Worm (Caenorhabditis elegans) whole organism, L1 larva: ENCODE results near the gene M04B2.7.

Source experiments
- C16A3.4 ChIP-seq: fragments of 150-350 bp; optimal IDR thresholded peaks from 2 replicates; lab custom pipeline; 2014; ENCODE audit warnings: missing biosample characterization, missing genetic modification characterization
- alr-1 ChIP-seq: fragments of 200-800 bp; sonication (Bioruptor generic); optimal IDR thresholded peaks from 2 replicates; lab custom pipeline; 2018; ENCODE audit warnings: borderline replicate concordance, mild to moderate bottlenecking, missing genetic modification characterization, missing compliant biosample characterization
- aly-2 ChIP-seq: fragments of 150-350 bp; optimal IDR thresholded peaks from 2 replicates; lab custom pipeline; 2014; ENCODE audit warnings: missing biosample characterization, missing genetic modification characterization
- blmp-1 ChIP-seq: fragments of 150-350 bp; optimal IDR thresholded peaks from 2 replicates; lab custom pipeline; 2014; ENCODE audit warnings: missing biosample characterization, missing genetic modification characterization
- ceh-63 ChIP-seq: fragments of 200-800 bp; sonication (Bioruptor generic); optimal IDR thresholded peaks from 2 replicates; lab custom pipeline; 2018; ENCODE audit warnings: mild to moderate bottlenecking, missing genetic modification characterization, missing compliant biosample characterization
- ceh-8 ChIP-seq: fragments of 200-800 bp; sonication (Bioruptor generic); optimal IDR thresholded peaks from 2 replicates; lab custom pipeline; 2018; ENCODE audit warnings: mild to moderate bottlenecking, missing genetic modification characterization, moderate library complexity, missing compliant biosample characterization
- ceh-82 ChIP-seq, 3 experiments: fragments of 150-350 bp in 1 of 3; sonication (generic microtip) in 2 of 3; optimal IDR thresholded peaks; 2 replicates each; lab custom pipeline; 2014 to 2017; ENCODE audit warnings: missing biosample characterization in 3 of 3, missing genetic modification characterization in 3 of 3
- ceh-90 ChIP-seq: sonication (generic microtip); optimal IDR thresholded peaks from 2 replicates; lab custom pipeline; 2016; ENCODE audit warnings: missing genetic modification characterization, missing compliant biosample characterization
- dpl-1 ChIP-seq, 3 experiments: fragments of 150-350 bp in 2 of 3; sonication (generic microtip) in 1 of 3; optimal IDR thresholded peaks; 2 replicates each; lab custom pipeline; 2014 to 2017; ENCODE audit warnings: missing biosample characterization in 3 of 3, missing genetic modification characterization in 3 of 3, missing genetic modification reagents in 3 of 3
- dsc-1 ChIP-seq: sonication (generic microtip); optimal IDR thresholded peaks from 2 replicates; lab custom pipeline; 2016; ENCODE audit warnings: mild to moderate bottlenecking, missing genetic modification characterization, missing compliant biosample characterization
- efl-1 ChIP-seq, 4 experiments: fragments of 150-350 bp; optimal IDR thresholded peaks in 3 of 4; peaks in 1 of 4; 1 replicate in 1 of 4; 2 replicates in 3 of 4; lab custom pipeline; 2014; ENCODE audit warnings: missing biosample characterization in 2 of 4, missing genetic modification characterization in 2 of 4, missing genetic modification reagents in 2 of 4
- egl-27 ChIP-seq, 2 experiments: fragments of 150-350 bp in 1 of 2; sonication (generic microtip); optimal IDR thresholded peaks; 3 replicates each; lab custom pipeline; 2017 to 2018; ENCODE audit warnings: missing biosample characterization in 2 of 2, missing genetic modification characterization in 2 of 2, missing genetic modification reagents in 2 of 2
- elt-3 ChIP-seq, 6 experiments: fragments of 150-350 bp in 1 of 6; sonication (generic microtip); optimal IDR thresholded peaks; 2 replicates each; lab custom pipeline; 2017 to 2018; ENCODE audit warnings: missing biosample characterization in 6 of 6, missing genetic modification characterization in 6 of 6, inconsistent platforms in 1 of 6
- fkh-10 ChIP-seq: sonication (generic microtip); optimal IDR thresholded peaks from 2 replicates; lab custom pipeline; 2017; ENCODE audit warnings: missing biosample characterization, missing genetic modification reagents, missing genetic modification characterization
- fkh-8 ChIP-seq: sonication (generic microtip); optimal IDR thresholded peaks from 2 replicates; lab custom pipeline; 2016; ENCODE audit warnings: mild to moderate bottlenecking, missing genetic modification characterization, missing compliant biosample characterization
- hlh-4 ChIP-seq: sonication (generic microtip); optimal IDR thresholded peaks from 2 replicates; lab custom pipeline; 2016; ENCODE audit warnings: mild to moderate bottlenecking, missing genetic modification characterization, missing compliant biosample characterization
- jun-1 ChIP-seq: fragments of 150-350 bp; optimal IDR thresholded peaks from 2 replicates; lab custom pipeline; 2014; ENCODE audit warnings: missing biosample characterization, missing genetic modification reagents, missing genetic modification characterization
- lin-13 ChIP-seq: fragments of 150-350 bp; optimal IDR thresholded peaks from 2 replicates; lab custom pipeline; 2014; ENCODE audit warnings: missing biosample characterization, missing genetic modification reagents, missing genetic modification characterization
- lin-14 ChIP-seq: fragments of 200-800 bp; sonication (Bioruptor generic); optimal IDR thresholded peaks from 2 replicates; lab custom pipeline; 2018; ENCODE audit warnings: mild to moderate bottlenecking, missing genetic modification characterization, moderate library complexity, missing compliant biosample characterization
- lin-15B ChIP-seq: fragments of 150-350 bp; sonication (generic microtip); optimal IDR thresholded peaks from 3 replicates; lab custom pipeline; 2014; ENCODE audit warnings: missing biosample characterization, missing genetic modification characterization
- lin-35 ChIP-seq, 2 experiments: fragments of 150-350 bp; optimal IDR thresholded peaks; 2 replicates each; lab custom pipeline; 2014; ENCODE audit warnings: missing biosample characterization in 2 of 2, missing genetic modification characterization in 2 of 2, missing genetic modification reagents in 2 of 2
- lin-39 ChIP-seq: fragments of 150-350 bp; optimal IDR thresholded peaks from 2 replicates; lab custom pipeline; 2014; ENCODE audit warnings: missing biosample characterization, missing genetic modification reagents, missing genetic modification characterization
- lir-3 ChIP-seq: sonication (generic microtip); optimal IDR thresholded peaks from 2 replicates; lab custom pipeline; 2016; ENCODE audit warnings: mild to moderate bottlenecking, missing genetic modification characterization, moderate library complexity, missing compliant biosample characterization; ENCODE audit not compliant: poor library complexity
- lsy-2 ChIP-seq, 2 experiments: fragments of 150-350 bp; optimal IDR thresholded peaks; 2 replicates each; lab custom pipeline; 2014; ENCODE audit warnings: missing biosample characterization in 2 of 2, missing genetic modification characterization in 2 of 2
- mef-2 ChIP-seq: fragments of 150-350 bp; optimal IDR thresholded peaks from 2 replicates; lab custom pipeline; 2014; ENCODE audit warnings: missing biosample characterization, missing genetic modification characterization
- nhr-19 ChIP-seq: fragments of 200-800 bp; sonication (Bioruptor generic); conservative IDR thresholded peaks from 2 replicates; pipeline ENCODE4 v1.3.6; 2022; ENCODE audit warnings: missing genetic modification characterization, missing compliant biosample characterization
- nhr-20 ChIP-seq: sonication (generic microtip); optimal IDR thresholded peaks from 2 replicates; lab custom pipeline; 2016; ENCODE audit warnings: mild to moderate bottlenecking, missing genetic modification characterization, missing compliant biosample characterization
- nhr-28 ChIP-seq: fragments of 150-350 bp; optimal IDR thresholded peaks from 2 replicates; lab custom pipeline; 2014; ENCODE audit warnings: missing biosample characterization, missing genetic modification characterization
- nhr-47 ChIP-seq: sonication (generic microtip); optimal IDR thresholded peaks from 2 replicates; lab custom pipeline; 2016; ENCODE audit warnings: mild to moderate bottlenecking, missing genetic modification characterization, moderate library complexity, missing compliant biosample characterization
- nhr-71 ChIP-seq: sonication (generic microtip); optimal IDR thresholded peaks from 2 replicates; lab custom pipeline; 2016; ENCODE audit warnings: mild to moderate bottlenecking, missing genetic modification characterization, moderate library complexity, missing compliant biosample characterization
- nhr-85 ChIP-seq: sonication (generic microtip); peaks from one replicate; lab custom pipeline; 2016; ENCODE audit warnings: missing genetic modification characterization, inconsistent platforms, missing compliant biosample characterization
- skn-1 ChIP-seq: fragments of 150-350 bp; optimal IDR thresholded peaks from 2 replicates; lab custom pipeline; 2014; ENCODE audit warnings: missing biosample characterization, missing genetic modification characterization
- snu-23 ChIP-seq: sonication (generic microtip); optimal IDR thresholded peaks from 2 replicates; lab custom pipeline; 2016; ENCODE audit warnings: missing genetic modification characterization, missing compliant biosample characterization
- swsn-7 ChIP-seq: sonication (generic microtip); optimal IDR thresholded peaks from 2 replicates; lab custom pipeline; 2016; ENCODE audit warnings: missing genetic modification characterization, missing compliant biosample characterization
- tbx-2 ChIP-seq: sonication (generic microtip); optimal IDR thresholded peaks from 2 replicates; lab custom pipeline; 2016; ENCODE audit warnings: missing genetic modification characterization, missing compliant biosample characterization
- unc-86 ChIP-seq: sonication (generic microtip); optimal IDR thresholded peaks from 2 replicates; lab custom pipeline; 2016; ENCODE audit warnings: missing genetic modification characterization, missing compliant biosample characterization
- vab-15 ChIP-seq: sonication (generic microtip); optimal IDR thresholded peaks from 2 replicates; lab custom pipeline; 2017; ENCODE audit warnings: missing genotype, mild to moderate bottlenecking, missing genetic modification characterization, missing compliant biosample characterization
- xbp-1 ChIP-seq: sonication (generic microtip); optimal IDR thresholded peaks from 2 replicates; lab custom pipeline; 2016; ENCODE audit warnings: missing genetic modification characterization, missing compliant biosample characterization
- zip-4 ChIP-seq: fragments of 200-800 bp; sonication (Bioruptor generic); optimal IDR thresholded peaks from 2 replicates; lab custom pipeline; 2018; ENCODE audit warnings: mild to moderate bottlenecking, missing genetic modification characterization, moderate library complexity, missing compliant biosample characterization

Gene M04B2.7

DNA sequence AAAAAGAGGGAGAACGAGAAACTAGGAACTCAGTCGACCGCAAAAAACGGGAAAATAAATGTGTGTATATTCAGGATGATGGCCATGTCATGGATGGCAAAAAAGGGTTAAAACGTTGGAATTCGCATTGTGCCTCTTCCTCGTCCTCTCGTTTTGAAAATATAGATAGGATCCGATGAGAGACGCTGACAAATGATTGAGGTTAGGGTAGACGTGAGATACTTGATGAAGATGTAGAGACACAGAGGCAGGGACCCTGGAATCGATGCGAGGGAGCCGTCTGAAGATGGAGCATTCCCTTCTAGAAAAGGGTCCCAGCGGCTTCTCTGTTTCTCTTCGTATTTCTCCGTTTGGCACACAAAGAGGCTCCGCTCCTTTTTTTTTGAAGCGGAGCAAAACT is 53.6 kb downstream of the M04B2.7 start:
- TF ChIP-seq mef-2 (tag; lab: Kevin White, UChicago) (no peak), aly-2 (tag; lab: Kevin White, UChicago) (no peak), ceh-8 (GFP tag; lab: Kevin White, UChicago) (no peak), nhr-19 (GFP tag; lab: Robert Waterston, UW) (no peak), lin-15B (no peak), unc-86 (tag; lab: Kevin White, UChicago) (peak; percentile 54), ceh-90 (no peak), efl-1 (optimal IDR thresholded peaks at IDR 0.05; lab: Kevin White, UChicago) (peak; percentile 1 to 23), efl-1 (GFP tag; optimal IDR thresholded peaks at IDR 0.05 in 1 of 2; lab: Kevin White, UChicago) (peak in 1 of 2 experiments; percentile 83), hlh-4 (tag; lab: Kevin White, UChicago) (no peak), nhr-20 (tag; lab: Kevin White, UChicago) (no peak), dpl-1 (GFP tag; optimal IDR thresholded peaks at IDR 0.05; lab: Kevin White, UChicago) (peak in 1 of 3 experiments; percentile 22), elt-3 (tag; optimal IDR thresholded peaks at IDR 0.05; lab: Kevin White, UChicago) (no peak), lsy-2 (tag; optimal IDR thresholded peaks at IDR 0.05; lab: Kevin White, UChicago) (peak in 1 of 2 experiments; percentile 46), xbp-1 (tag; lab: Kevin White, UChicago) (peak; percentile 3), nhr-47 (peak; percentile 20), lir-3 (no peak), vab-15 (no peak), nhr-71 (tag; lab: Kevin White, UChicago) (peak; percentile 4), lin-14 (GFP tag; lab: Kevin White, UChicago) (peak; percentile 89), fkh-10 (GFP tag; lab: Kevin White, UChicago) (peak; percentile 72), dsc-1 (no peak), tbx-2 (tag; lab: Kevin White, UChicago) (peak; percentile 32), jun-1 (tag; lab: Kevin White, UChicago) (no peak), swsn-7 (tag; lab: Kevin White, UChicago) (peak; percentile 39), alr-1 (tag; lab: Kevin White, UChicago) (no peak), zip-4 (GFP tag; lab: Kevin White, UChicago) (no peak), snu-23 (GFP tag; lab: Kevin White, UChicago) (peak; percentile 24), ceh-82 (tag; optimal IDR thresholded peaks at IDR 0.05; lab: Kevin White, UChicago) (peak in 2 of 3 experiments; percentile 23 to 69)
- TF ChIP-seq, all 84 proteins: peak for 13

DNA sequence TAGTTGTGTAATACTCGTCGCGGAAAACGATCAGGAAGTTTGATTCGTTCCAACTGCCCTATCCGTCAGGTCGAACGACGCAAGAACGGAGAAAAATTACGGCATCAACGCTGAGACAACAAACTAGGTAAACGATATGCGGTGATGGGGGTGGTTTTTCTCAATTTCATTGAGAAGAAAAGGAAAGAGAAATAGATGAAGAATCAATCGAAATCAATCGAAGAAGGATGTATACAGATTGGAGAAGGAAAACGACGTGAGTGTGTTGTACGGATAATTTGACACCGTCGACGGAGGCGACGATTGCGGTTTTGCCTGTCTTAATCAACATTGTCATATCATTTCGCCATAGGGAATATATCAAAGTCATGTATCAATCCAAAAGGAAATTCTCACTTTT is 54.7 kb downstream of the M04B2.7 start:
- TF ChIP-seq snu-23 (GFP tag; lab: Kevin White, UChicago) (peak; percentile 1), elt-3 (tag; optimal IDR thresholded peaks at IDR 0.05; lab: Kevin White, UChicago) (peak in 1 of 6 experiments; percentile 71), lin-35 (GFP tag; optimal IDR thresholded peaks at IDR 0.05; lab: Kevin White, UChicago) (peak in 1 of 2 experiments; percentile 8), nhr-85 (tag; lab: Kevin White, UChicago) (peak; percentile 49), ceh-63 (GFP tag; lab: Kevin White, UChicago) (no peak), egl-27 (tag; optimal IDR thresholded peaks at IDR 0.05; lab: Kevin White, UChicago) (peak in 1 of 2 experiments; percentile 5), nhr-28 (tag; lab: Kevin White, UChicago) (no peak), lin-39 (tag; lab: Kevin White, UChicago) (no peak), efl-1 (optimal IDR thresholded peaks at IDR 0.05; lab: Kevin White, UChicago) (no peak), efl-1 (GFP tag; optimal IDR thresholded peaks at IDR 0.05 in 1 of 2; lab: Kevin White, UChicago) (peak in 1 of 2 experiments; percentile 8), nhr-47 (no peak), lin-13 (GFP tag; lab: Kevin White, UChicago) (no peak), fkh-8 (tag; lab: Kevin White, UChicago) (no peak), blmp-1 (peak; percentile 90), C16A3.4 (no peak), skn-1 (tag; lab: Kevin White, UChicago) (no peak)
